Fruit fly (Drosophila melanogaster) whole organism, embryonic: Measurements from ENCODE around the gene Eip63F-1.

Experiments
- B-H1 ChIP-seq: fragments of 200-800 bp; sonication (Bioruptor generic); IDR thresholded peaks from 3 replicates; pipeline ENCODE4 v1.3.6; 2022; ENCODE audit warnings: missing biosample characterization, missing genetic modification characterization
- CG12236 ChIP-seq: fragments of 200-800 bp; sonication (Bioruptor generic); optimal IDR thresholded peaks from 2 replicates; lab custom pipeline; 2016; ENCODE audit warnings: missing biosample characterization, missing genetic modification characterization
- CG12659 ChIP-seq: fragments of 200-800 bp; sonication (Bioruptor generic); optimal IDR thresholded peaks from 3 replicates; lab custom pipeline; 2017; ENCODE audit warnings: mild to moderate bottlenecking, missing biosample characterization, missing genetic modification reagents, missing genetic modification characterization
- CG14050 ChIP-seq: fragments of 200-800 bp; sonication (Bioruptor generic); IDR thresholded peaks from 3 replicates; pipeline ENCODE4 v1.3.6; 2022; ENCODE audit warnings: missing biosample characterization, missing genetic modification characterization
- CG14860 ChIP-seq: fragments of 200-800 bp; sonication (Bioruptor generic); IDR thresholded peaks from 3 replicates; pipeline ENCODE4 v1.3.6; 2022; ENCODE audit warnings: missing biosample characterization, missing genetic modification characterization; ENCODE audit not compliant: partially characterized antibody
- CG15601 ChIP-seq: fragments of 200-800 bp; sonication (Bioruptor generic); optimal IDR thresholded peaks from 3 replicates; lab custom pipeline; 2019; ENCODE audit warnings: missing biosample characterization, mild to moderate bottlenecking, missing genetic modification characterization, moderate library complexity
- CG16863 ChIP-seq: fragments of 200-800 bp; sonication (Bioruptor generic); optimal IDR thresholded peaks from 3 replicates; lab custom pipeline; 2016; ENCODE audit warnings: missing biosample characterization, missing genetic modification characterization
- CG17359 ChIP-seq: fragments of 200-800 bp; sonication (Bioruptor generic); optimal IDR thresholded peaks from 3 replicates; lab custom pipeline; 2018; ENCODE audit warnings: missing biosample characterization, mild to moderate bottlenecking, missing genetic modification characterization, moderate library complexity
- CG17802 ChIP-seq: fragments of 200-800 bp; sonication (Bioruptor generic); optimal IDR thresholded peaks from 2 replicates; lab custom pipeline; 2018; ENCODE audit warnings: missing biosample characterization, mild to moderate bottlenecking, missing genetic modification characterization, moderate library complexity
- CG18476 ChIP-seq: fragments of 200-800 bp; sonication (Bioruptor generic); optimal IDR thresholded peaks from 2 replicates; lab custom pipeline; 2016; ENCODE audit warnings: missing biosample characterization, mild to moderate bottlenecking, missing genetic modification characterization
- CG2202 ChIP-seq: fragments of 200-800 bp; sonication (Bioruptor generic); optimal IDR thresholded peaks from 2 replicates; lab custom pipeline; 2018; ENCODE audit warnings: missing biosample characterization, mild to moderate bottlenecking, missing genetic modification characterization
- CG31224 ChIP-seq: fragments of 200-800 bp; sonication (Bioruptor generic); IDR thresholded peaks from 2 replicates; pipeline ENCODE4 v1.3.6; 2022; ENCODE audit warnings: missing biosample characterization, missing genetic modification characterization
- CG3163 ChIP-seq: fragments of 200-800 bp; sonication (Bioruptor generic); optimal IDR thresholded peaks from 3 replicates; lab custom pipeline; 2016; ENCODE audit warnings: missing biosample characterization, missing genetic modification characterization
- CG6689 ChIP-seq: fragments of 200-800 bp; sonication (Bioruptor generic); IDR thresholded peaks from 2 replicates; pipeline ENCODE4 v1.3.6; 2022; ENCODE audit warnings: missing biosample characterization, missing genetic modification characterization
- CG6813 ChIP-seq: fragments of 200-800 bp; sonication (Bioruptor generic); optimal IDR thresholded peaks from 2 replicates; lab custom pipeline; 2017; ENCODE audit warnings: missing biosample characterization, missing genetic modification characterization, mild to moderate bottlenecking, moderate library complexity, missing genetic modification reagents
- CG7963 ChIP-seq: fragments of 200-800 bp; sonication (Bioruptor generic); IDR thresholded peaks from 3 replicates; pipeline ENCODE4 v1.3.6; 2022; ENCODE audit warnings: missing biosample characterization, missing genetic modification characterization; ENCODE audit not compliant: partially characterized antibody
- CG8359 ChIP-seq: fragments of 200-800 bp; sonication (Bioruptor generic); optimal IDR thresholded peaks from 2 replicates; lab custom pipeline; 2017; ENCODE audit warnings: missing biosample characterization, mild to moderate bottlenecking, missing genetic modification characterization, borderline replicate concordance
- CG8478 ChIP-seq: fragments of >200 bp; optimal IDR thresholded peaks from 2 replicates; lab custom pipeline; 2018
- CG9797 ChIP-seq: fragments of 200-800 bp; sonication (Bioruptor generic); optimal IDR thresholded peaks from 3 replicates; lab custom pipeline; 2018; ENCODE audit warnings: missing biosample characterization, mild to moderate bottlenecking, missing genetic modification characterization
- E2f2 ChIP-seq: fragments of 200-800 bp; sonication (Bioruptor generic); IDR thresholded peaks from 2 replicates; pipeline ENCODE4 v1.3.6; 2022; ENCODE audit warnings: missing biosample characterization, missing genetic modification characterization
- H15 ChIP-seq: fragments of 200-800 bp; sonication (Bioruptor generic); IDR thresholded peaks from 3 replicates; pipeline ENCODE4 v1.3.6; 2022; ENCODE audit warnings: missing biosample characterization, missing genetic modification characterization
- HHEX ChIP-seq: fragments of 200-800 bp; sonication (Bioruptor generic); optimal IDR thresholded peaks from 3 replicates; lab custom pipeline; 2017; ENCODE audit warnings: missing biosample characterization, mild to moderate bottlenecking, missing genetic modification characterization, missing genetic modification reagents
- HmgZ ChIP-seq: fragments of 200-800 bp; sonication (Bioruptor generic); optimal IDR thresholded peaks from 2 replicates; lab custom pipeline; 2018; ENCODE audit warnings: missing biosample characterization, mild to moderate bottlenecking, missing genetic modification characterization
- Hsf ChIP-seq: fragments of 200-800 bp; sonication (Bioruptor generic); optimal IDR thresholded peaks from 3 replicates; lab custom pipeline; 2016; ENCODE audit warnings: missing biosample characterization, missing genetic modification characterization
- Nf-YA ChIP-seq: fragments of 200-800 bp; sonication (Bioruptor generic); IDR thresholded peaks from 2 replicates; pipeline ENCODE4 v1.3.6; 2022; ENCODE audit warnings: missing biosample characterization, missing genetic modification characterization
- Rfx ChIP-seq: fragments of 200-800 bp; sonication (Bioruptor generic); IDR thresholded peaks from 2 replicates; pipeline ENCODE4 v1.3.6; 2022; ENCODE audit warnings: missing biosample characterization, missing genetic modification characterization
- Ssrp ChIP-seq: fragments of 200-800 bp; sonication (Bioruptor generic); optimal IDR thresholded peaks from 2 replicates; lab custom pipeline; 2018; ENCODE audit warnings: missing biosample characterization, mild to moderate bottlenecking, missing genetic modification characterization, moderate library complexity
- Xrp1 ChIP-seq: fragments of 200-800 bp; sonication (Bioruptor generic); IDR thresholded peaks from 2 replicates; pipeline ENCODE4 v1.3.6; 2022; ENCODE audit warnings: missing biosample characterization, missing genetic modification characterization
- aop ChIP-seq: fragments of 200-800 bp; sonication (Bioruptor generic); IDR thresholded peaks from 2 replicates; pipeline ENCODE4 v1.3.6; 2022; ENCODE audit warnings: missing biosample characterization, missing genetic modification characterization
- croc ChIP-seq: fragments of 200-800 bp; sonication (Bioruptor generic); conservative IDR thresholded peaks from 3 replicates; pipeline ENCODE4 v1.3.6; 2022; ENCODE audit warnings: missing biosample characterization, missing genetic modification characterization
- da ChIP-seq: fragments of 200-800 bp; sonication (Bioruptor generic); optimal IDR thresholded peaks from 2 replicates; lab custom pipeline; 2016; ENCODE audit warnings: missing biosample characterization, missing genetic modification characterization
- gsb ChIP-seq: fragments of 200-800 bp; sonication (Bioruptor generic); IDR thresholded peaks from 2 replicates; pipeline ENCODE4 v1.3.6; 2022; ENCODE audit warnings: missing biosample characterization, missing genetic modification characterization
- h ChIP-seq: fragments of >200 bp; optimal IDR thresholded peaks from 2 replicates; lab custom pipeline; 2017
- hb ChIP-seq: fragments of 200-800 bp; sonication (Bioruptor generic); IDR thresholded peaks from 3 replicates; pipeline ENCODE4 v1.3.6; 2022; ENCODE audit warnings: missing biosample characterization, missing genetic modification characterization; ENCODE audit not compliant: partially characterized antibody
- ind ChIP-seq: fragments of 200-800 bp; sonication (Bioruptor generic); optimal IDR thresholded peaks from 3 replicates; lab custom pipeline; 2016; ENCODE audit warnings: missing biosample characterization, missing genetic modification characterization
- kni ChIP-seq: fragments of 200-800 bp; sonication (Bioruptor generic); optimal IDR thresholded peaks from 3 replicates; lab custom pipeline; 2017; ENCODE audit warnings: mild to moderate bottlenecking, missing biosample characterization, missing genetic modification reagents, missing genetic modification characterization
- onecut ChIP-seq: fragments of 200-800 bp; sonication (Bioruptor generic); IDR thresholded peaks from 2 replicates; pipeline ENCODE4 v1.3.6; 2022; ENCODE audit warnings: missing biosample characterization, missing genetic modification characterization
- pfk ChIP-seq: fragments of 200-800 bp; sonication (Bioruptor generic); optimal IDR thresholded peaks from 2 replicates; lab custom pipeline; 2018; ENCODE audit warnings: missing biosample characterization, mild to moderate bottlenecking, missing genetic modification characterization, moderate library complexity
- pnt ChIP-seq: fragments of 200-800 bp; sonication (Bioruptor generic); optimal IDR thresholded peaks from 3 replicates; lab custom pipeline; 2016; ENCODE audit warnings: missing biosample characterization, missing genetic modification characterization
- psq ChIP-seq: fragments of 200-800 bp; sonication (Bioruptor generic); optimal IDR thresholded peaks from 2 replicates; lab custom pipeline; 2017; ENCODE audit warnings: missing biosample characterization, missing genetic modification characterization
- row ChIP-seq: fragments of 200-800 bp; sonication (Bioruptor generic); IDR thresholded peaks from 3 replicates; pipeline ENCODE4 v1.3.6; 2022; ENCODE audit warnings: missing biosample characterization, missing genetic modification characterization
- sc ChIP-seq, 3 experiments: fragments of >200 bp in 2 of 3; fragments of 200-800 bp in 1 of 3; sonication (Bioruptor generic) in 1 of 3; optimal IDR thresholded peaks; 2 replicates in 2 of 3; 3 replicates in 1 of 3; lab custom pipeline; 2017; ENCODE audit warnings: mild to moderate bottlenecking in 1 of 3, missing biosample characterization in 1 of 3, missing genetic modification characterization in 1 of 3, missing genetic modification reagents in 1 of 3
- shn ChIP-seq: fragments of 200-800 bp; sonication (Bioruptor generic); optimal IDR thresholded peaks from 3 replicates; lab custom pipeline; 2016; ENCODE audit warnings: missing biosample characterization, missing genetic modification characterization
- stwl ChIP-seq: fragments of 200-800 bp; sonication (Bioruptor generic); optimal IDR thresholded peaks from 3 replicates; lab custom pipeline; 2018; ENCODE audit warnings: missing biosample characterization, mild to moderate bottlenecking, missing genetic modification characterization, moderate library complexity
- tin ChIP-seq: fragments of 200-800 bp; sonication (Bioruptor generic); optimal IDR thresholded peaks from 3 replicates; lab custom pipeline; 2016; ENCODE audit warnings: missing biosample characterization, missing genetic modification characterization
- vnd ChIP-seq: fragments of 200-800 bp; sonication (Bioruptor generic); IDR thresholded peaks from 3 replicates; pipeline ENCODE4 v1.3.6; 2022; ENCODE audit warnings: missing biosample characterization, missing genetic modification characterization; ENCODE audit not compliant: partially characterized antibody
- yki ChIP-seq: fragments of >200 bp; optimal IDR thresholded peaks from 3 replicates; lab custom pipeline; 2018
- zen ChIP-seq: fragments of 200-800 bp; sonication (Bioruptor generic); optimal IDR thresholded peaks from 3 replicates; lab custom pipeline; 2018; ENCODE audit warnings: missing biosample characterization, mild to moderate bottlenecking, missing genetic modification characterization, moderate library complexity
- zf30C ChIP-seq: fragments of 200-800 bp; sonication (Bioruptor generic); optimal IDR thresholded peaks from 3 replicates; lab custom pipeline; 2018; ENCODE audit warnings: missing biosample characterization, mild to moderate bottlenecking, missing genetic modification characterization

Gene Eip63F-1

DNA sequence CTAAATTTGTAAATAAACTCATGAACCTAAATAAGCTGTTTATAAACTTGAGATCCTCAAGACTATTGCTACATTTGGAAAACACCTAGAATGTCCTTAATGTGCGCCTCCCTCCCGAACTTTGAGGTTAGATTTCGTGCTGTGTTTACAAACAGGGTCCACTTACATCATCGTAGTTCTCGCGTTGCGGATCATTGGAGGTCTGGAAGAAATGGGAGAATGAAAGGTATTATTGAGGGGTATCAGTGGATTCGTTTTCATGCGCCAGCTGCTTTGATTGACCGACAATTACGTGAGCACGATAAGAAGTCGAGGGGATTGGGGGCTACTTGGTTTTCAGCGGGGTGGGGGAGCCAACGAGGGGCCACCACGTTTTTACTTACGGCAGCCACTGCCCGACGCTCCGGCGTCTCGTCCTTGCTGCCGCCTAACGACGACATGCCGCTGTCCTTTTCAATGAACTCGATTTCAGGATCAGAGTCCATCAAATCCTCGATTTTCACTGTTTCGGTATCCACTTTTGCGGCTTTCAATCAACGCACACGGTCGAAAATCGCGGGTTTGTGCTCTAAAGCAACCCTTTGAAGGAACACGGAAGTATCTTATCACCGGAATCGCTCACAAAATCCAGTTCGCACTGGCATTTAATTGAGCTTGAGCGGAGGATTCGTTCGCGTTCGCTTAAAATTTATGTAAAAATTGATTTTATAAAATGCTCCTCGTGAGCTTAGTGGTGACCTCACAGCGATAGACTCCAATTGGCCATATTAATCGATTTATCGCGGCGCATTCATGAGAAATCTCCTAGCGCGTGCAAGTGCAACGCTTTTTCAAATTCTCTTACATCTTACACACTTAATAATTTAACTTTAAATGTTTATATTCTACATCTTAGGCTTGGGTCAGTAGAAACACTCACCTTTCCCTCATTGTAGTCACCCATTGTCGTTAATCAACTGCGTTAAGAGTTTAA is 26.3 kb downstream of the Eip63F-1 start (continued):
- TF ChIP-seq CG15601 (tag; lab: Kevin White, UChicago): no peak
- no peak for TF ChIP-seq CG3163 (GFP tag; lab: Kevin White, UChicago)
- TF ChIP-seq CG31224 (GFP tag; lab: Robert Waterston, UW): no peak
- no peak for TF ChIP-seq h (lab: Kevin White, UChicago)
- no peak for TF ChIP-seq pfk (GFP tag; lab: Kevin White, UChicago)
- TF ChIP-seq kni: no peak
- TF ChIP-seq zf30C (GFP tag; lab: Kevin White, UChicago): no peak
- peak; percentile 47 for TF ChIP-seq CG9797 (GFP tag; lab: Kevin White, UChicago)
- peak; percentile 75 for TF ChIP-seq E2f2
- no peak for TF ChIP-seq CG6689 (GFP tag; lab: Robert Waterston, UW)
- TF ChIP-seq Rfx (GFP tag; lab: Robert Waterston, UW): 0 out of 2 replicates have a peak, but pooled peaks have one; percentile 6
- TF ChIP-seq CG18476 (GFP tag; lab: Kevin White, UChicago): no peak
- TF ChIP-seq H15 (GFP tag; lab: Robert Waterston, UW): no peak
- TF ChIP-seq aop (GFP tag; lab: Robert Waterston, UW): no peak
- no peak for TF ChIP-seq CG8478
- no peak for TF ChIP-seq Nf-YA (GFP tag; lab: Robert Waterston, UW)
- no peak for TF ChIP-seq hb (GFP tag; lab: Robert Waterston, UW)
- TF ChIP-seq CG14860: peak; percentile 35; the same call in 1 of the 3 replicates
- TF ChIP-seq Ssrp: no peak
- TF ChIP-seq CG17359: no peak
- no peak for TF ChIP-seq CG14050 (GFP tag; lab: Robert Waterston, UW)
- TF ChIP-seq onecut (GFP tag; lab: Robert Waterston, UW): peak; percentile 79
- no peak for TF ChIP-seq pnt (GFP tag; lab: Kevin White, UChicago)
- no peak for TF ChIP-seq tin (GFP tag; lab: Kevin White, UChicago)
- TF ChIP-seq psq (GFP tag; lab: Kevin White, UChicago): no peak
- peak; percentile 29 for TF ChIP-seq CG12659 (GFP tag; lab: Kevin White, UChicago)
- peak; percentile 43; the same call in 1 of the 3 replicates for TF ChIP-seq CG7963 (GFP tag; lab: Robert Waterston, UW)
- TF ChIP-seq yki (lab: Kevin White, UChicago): no peak
- TF ChIP-seq CG8359: no peak
- no peak for TF ChIP-seq Hsf (GFP tag; lab: Kevin White, UChicago)
- TF ChIP-seq CG2202 (tag; lab: Kevin White, UChicago): no peak
- TF ChIP-seq HmgZ (tag; lab: Kevin White, UChicago): peak; percentile 20
- TF ChIP-seq croc (GFP tag; lab: Robert Waterston, UW): no peak
- TF ChIP-seq zen (tag; lab: Kevin White, UChicago): no peak
- TF ChIP-seq ind (GFP tag; lab: Kevin White, UChicago): no peak
- no peak for TF ChIP-seq sc (optimal IDR thresholded peaks at IDR 0.05; lab: Kevin White, UChicago)
- TF ChIP-seq sc (GFP tag; optimal IDR thresholded peaks at IDR 0.05; lab: Kevin White, UChicago): no peak
- TF ChIP-seq shn (GFP tag; lab: Kevin White, UChicago): no peak
- no peak; the same call in 2 of the 3 replicates for TF ChIP-seq B-H1 (GFP tag; lab: Robert Waterston, UW)
- no peak for TF ChIP-seq HHEX (GFP tag; lab: Kevin White, UChicago)
- TF ChIP-seq da (GFP tag; lab: Kevin White, UChicago): no peak
- no peak for TF ChIP-seq CG6813 (GFP tag; lab: Kevin White, UChicago)
- TF ChIP-seq CG12236: no peak
- no peak for TF ChIP-seq row (GFP tag; lab: Robert Waterston, UW)
- TF ChIP-seq Xrp1: no peak
- no peak for TF ChIP-seq CG17802 (tag; lab: Kevin White, UChicago)
- peak; percentile 72 for TF ChIP-seq stwl (tag; lab: Kevin White, UChicago)
- no peak for TF ChIP-seq gsb (GFP tag; lab: Robert Waterston, UW)
- TF ChIP-seq vnd (GFP tag; lab: Robert Waterston, UW): no peak; the same call in 2 of the 3 replicates
- TF ChIP-seq CG16863 (GFP tag; lab: Kevin White, UChicago): no peak
